Worm (Caenorhabditis elegans) whole organism, L3 larva: ENCODE measurements around the gene R107.2.

Experiments used
- ama-1 ChIP-seq: fragments of 150-350 bp; optimal IDR thresholded peaks from 2 replicates; lab custom pipeline; 2018
- elt-1 ChIP-seq: fragments of 150-350 bp; optimal IDR thresholded peaks from 2 replicates; lab custom pipeline; 2014; ENCODE audit warnings: missing biosample characterization, missing genetic modification characterization
- elt-2 ChIP-seq: sonication (generic microtip); optimal IDR thresholded peaks from 2 replicates; lab custom pipeline; 2016; ENCODE audit warnings: missing genetic modification reagents, mild to moderate bottlenecking, missing genetic modification characterization, missing compliant biosample characterization
- eor-1 ChIP-seq, 2 experiments: fragments of 150-350 bp; optimal IDR thresholded peaks; 2 replicates each; lab custom pipeline; 2014 to 2018; ENCODE audit warnings: missing biosample characterization in 2 of 2, missing genetic modification characterization in 2 of 2
- fkh-10 ChIP-seq: sonication (generic microtip); optimal IDR thresholded peaks from 2 replicates; lab custom pipeline; 2017; ENCODE audit warnings: missing biosample characterization, missing genetic modification reagents, missing genetic modification characterization
- mdl-1 ChIP-seq: fragments of 150-350 bp; optimal IDR thresholded peaks from 2 replicates; lab custom pipeline; 2014; ENCODE audit warnings: missing biosample characterization, missing genetic modification characterization
- mml-1 ChIP-seq: fragments of 150-350 bp; sonication (generic microtip); optimal IDR thresholded peaks from 3 replicates; lab custom pipeline; 2014; ENCODE audit warnings: missing biosample characterization, missing genetic modification characterization
- nfya-1 ChIP-seq: sonication (generic microtip); optimal IDR thresholded peaks from 2 replicates; lab custom pipeline; 2017; ENCODE audit warnings: missing genetic modification characterization, mild to moderate bottlenecking, missing compliant biosample characterization, antibody characterized with exemption, moderate library complexity; ENCODE audit not compliant: insufficient read depth
- nhr-11 ChIP-seq: fragments of 150-350 bp; optimal IDR thresholded peaks from 2 replicates; lab custom pipeline; 2014; ENCODE audit warnings: missing biosample characterization, missing genetic modification characterization
- pqm-1 ChIP-seq: fragments of 150-350 bp; optimal IDR thresholded peaks from 2 replicates; lab custom pipeline; 2017; ENCODE audit warnings: missing biosample characterization, missing genetic modification characterization, inconsistent platforms
- unc-62 ChIP-seq: fragments of 150-350 bp; sonication (generic microtip); optimal IDR thresholded peaks from 4 replicates; lab custom pipeline; 2014; ENCODE audit warnings: missing biosample characterization, missing genetic modification reagents, missing genetic modification characterization
- ztf-11 ChIP-seq: fragments of 150-350 bp; optimal IDR thresholded peaks from 2 replicates; lab custom pipeline; 2014; ENCODE audit warnings: missing biosample characterization, missing genetic modification characterization
- ztf-4 ChIP-seq: fragments of 150-350 bp; optimal IDR thresholded peaks from 2 replicates; lab custom pipeline; 2014; ENCODE audit warnings: missing biosample characterization, missing genetic modification characterization

ce11 chrIII:9001899-9002298 is 43.8 kb downstream of the R107.2 start, which contains the start of gene rpn-6.2:
- TF ChIP-seq nfya-1 (tag; lab: Kevin White, UChicago): no peak
- TF ChIP-seq fkh-10 (GFP tag; lab: Kevin White, UChicago): no peak
- no peak for TF ChIP-seq mdl-1 (tag; lab: Kevin White, UChicago)
- TF ChIP-seq nhr-11 (tag; lab: Kevin White, UChicago): no peak
- TF ChIP-seq unc-62 (GFP tag; lab: Kevin White, UChicago): no peak
- TF ChIP-seq ama-1 (lab: Kevin White, UChicago): no peak
- TF ChIP-seq elt-1 (tag; lab: Kevin White, UChicago): no peak
- TF ChIP-seq mml-1 (tag; lab: Kevin White, UChicago): no peak
- no peak for TF ChIP-seq ztf-4 (tag; lab: Kevin White, UChicago)
- no peak for TF ChIP-seq ztf-11 (tag; lab: Kevin White, UChicago)
- no peak for TF ChIP-seq elt-2 (tag; lab: Kevin White, UChicago)
- TF ChIP-seq eor-1 (tag; optimal IDR thresholded peaks at IDR 0.05; lab: Kevin White, UChicago): no peak
- no peak for TF ChIP-seq pqm-1 (tag; lab: Kevin White, UChicago)
